Fruit fly (Drosophila melanogaster) S2 (cell line): ENCODE measurements around the gene Dph5.

Experiments used
- CG8478 ChIP-seq: fragments of >200 bp; optimal IDR thresholded peaks from 2 replicates; lab custom pipeline; 2018
- CTCF ChIP-seq, 2 experiments: fragments of >200 bp; optimal IDR thresholded peaks; 2 replicates each; lab custom pipeline; 2018

DNA sequence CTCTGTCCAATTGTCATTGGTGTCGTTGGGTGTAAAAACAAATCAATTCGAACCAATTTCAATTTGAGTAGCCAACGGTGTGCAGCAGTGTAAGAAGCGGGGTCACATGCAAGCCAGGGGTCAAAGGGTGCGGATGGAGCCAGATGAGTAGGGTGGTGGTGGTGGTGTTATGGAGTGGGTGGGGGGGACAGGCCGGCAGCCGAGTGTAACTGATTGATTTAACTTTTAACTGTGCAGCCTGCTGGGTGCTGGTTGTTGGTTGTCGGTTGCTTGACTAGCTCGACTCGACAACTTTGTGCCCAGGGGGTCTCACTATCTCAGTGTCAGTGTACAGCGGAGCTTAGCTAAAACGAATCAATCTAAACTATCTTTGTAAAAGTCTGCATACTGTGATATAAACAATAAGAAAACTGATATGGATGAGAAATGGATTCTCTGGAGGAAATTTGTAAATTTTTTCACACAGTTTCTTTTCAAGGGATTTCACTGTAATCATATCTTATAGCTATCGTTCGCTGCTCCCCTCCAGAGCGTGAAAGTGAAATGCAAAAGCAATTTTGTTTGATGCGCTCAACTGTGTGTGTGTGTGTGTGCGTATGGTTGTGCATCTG lies 14.4 kb upstream of the Dph5 start:
- TF ChIP-seq CG8478 (lab: Kevin White, UChicago) (no peak), CTCF (optimal IDR thresholded peaks at IDR 0.05; lab: Kevin White, UChicago) (no peak)
